Worm (Caenorhabditis elegans) whole organism, L3 larva: ENCODE measurements around the gene strm-1.
"Not testable (repeated sequence)": the region's sequence is repeated elsewhere in the genome, so short reads cannot be mapped to it uniquely, and the experiment has no call there.

Experiments
- ZK546.5 ChIP-seq: sonication (generic microtip); optimal IDR thresholded peaks from 2 replicates; lab custom pipeline; 2017; ENCODE audit warnings: missing biosample characterization, missing genetic modification characterization
- ama-1 ChIP-seq: fragments of 150-350 bp; optimal IDR thresholded peaks from 2 replicates; lab custom pipeline; 2018
- ceh-28 ChIP-seq: fragments of 150-350 bp; optimal IDR thresholded peaks from 2 replicates; lab custom pipeline; 2014; ENCODE audit warnings: missing biosample characterization, missing genetic modification reagents, missing genetic modification characterization
- ceh-82 ChIP-seq: fragments of 150-350 bp; optimal IDR thresholded peaks from 2 replicates; lab custom pipeline; 2014; ENCODE audit warnings: missing biosample characterization, missing genetic modification characterization
- ceh-9 ChIP-seq: sonication (generic microtip); optimal IDR thresholded peaks from 2 replicates; lab custom pipeline; 2018; ENCODE audit warnings: missing biosample characterization, missing genetic modification characterization
- daf-12 ChIP-seq: fragments of 150-350 bp; optimal IDR thresholded peaks from 2 replicates; lab custom pipeline; 2014; ENCODE audit warnings: missing biosample characterization, missing genetic modification reagents, missing genetic modification characterization
- egl-27 ChIP-seq: sonication (generic microtip); optimal IDR thresholded peaks from 4 replicates; lab custom pipeline; 2017; ENCODE audit warnings: missing biosample characterization, missing genetic modification reagents, missing genetic modification characterization
- egl-5 ChIP-seq: fragments of 150-350 bp; optimal IDR thresholded peaks from 2 replicates; lab custom pipeline; 2017; ENCODE audit warnings: missing biosample characterization, missing genetic modification reagents, missing genetic modification characterization, inconsistent platforms
- elt-2 ChIP-seq: sonication (generic microtip); optimal IDR thresholded peaks from 2 replicates; lab custom pipeline; 2016; ENCODE audit warnings: missing genetic modification reagents, mild to moderate bottlenecking, missing genetic modification characterization, missing compliant biosample characterization
- elt-3 ChIP-seq, 3 experiments: fragments of 150-350 bp in 1 of 3; sonication (generic microtip) in 2 of 3; optimal IDR thresholded peaks; 2 replicates in 2 of 3; 4 replicates in 1 of 3; lab custom pipeline; 2014 to 2017; ENCODE audit warnings: missing biosample characterization in 3 of 3, missing genetic modification characterization in 3 of 3
- eor-1 ChIP-seq, 2 experiments: fragments of 150-350 bp; optimal IDR thresholded peaks; 2 replicates each; lab custom pipeline; 2014 to 2018; ENCODE audit warnings: missing biosample characterization in 2 of 2, missing genetic modification characterization in 2 of 2
- fkh-10 ChIP-seq: sonication (generic microtip); optimal IDR thresholded peaks from 2 replicates; lab custom pipeline; 2017; ENCODE audit warnings: missing biosample characterization, missing genetic modification reagents, missing genetic modification characterization
- hmg-11 ChIP-seq: sonication (generic microtip); optimal IDR thresholded peaks from 2 replicates; lab custom pipeline; 2016; ENCODE audit warnings: missing genetic modification characterization, missing compliant biosample characterization
- jun-1 ChIP-seq: fragments of 150-350 bp; optimal IDR thresholded peaks from 2 replicates; lab custom pipeline; 2014; ENCODE audit warnings: missing biosample characterization, missing genetic modification reagents, missing genetic modification characterization
- mdl-1 ChIP-seq: fragments of 150-350 bp; optimal IDR thresholded peaks from 2 replicates; lab custom pipeline; 2014; ENCODE audit warnings: missing biosample characterization, missing genetic modification characterization
- mml-1 ChIP-seq: fragments of 150-350 bp; sonication (generic microtip); optimal IDR thresholded peaks from 3 replicates; lab custom pipeline; 2014; ENCODE audit warnings: missing biosample characterization, missing genetic modification characterization
- nfya-1 ChIP-seq: sonication (generic microtip); optimal IDR thresholded peaks from 2 replicates; lab custom pipeline; 2017; ENCODE audit warnings: missing genetic modification characterization, mild to moderate bottlenecking, missing compliant biosample characterization, antibody characterized with exemption, moderate library complexity; ENCODE audit not compliant: insufficient read depth
- nhr-12 ChIP-seq: fragments of 150-350 bp; optimal IDR thresholded peaks from 2 replicates; lab custom pipeline; 2014; ENCODE audit warnings: missing biosample characterization, missing genetic modification characterization
- nhr-23 ChIP-seq: fragments of 150-350 bp; optimal IDR thresholded peaks from 2 replicates; lab custom pipeline; 2014; ENCODE audit warnings: missing biosample characterization, missing genetic modification reagents, missing genetic modification characterization
- nhr-67 ChIP-seq: fragments of 150-350 bp; optimal IDR thresholded peaks from 2 replicates; lab custom pipeline; 2014; ENCODE audit warnings: missing biosample characterization, missing genetic modification characterization
- nhr-76 ChIP-seq: fragments of 150-350 bp; sonication (generic microtip); optimal IDR thresholded peaks from 5 replicates; lab custom pipeline; 2014; ENCODE audit warnings: missing biosample characterization, missing genetic modification characterization
- pha-4 ChIP-seq: fragments of 150-350 bp; optimal IDR thresholded peaks from 2 replicates; lab custom pipeline; 2014; ENCODE audit warnings: missing biosample characterization, missing genetic modification reagents, missing genetic modification characterization
- pqm-1 ChIP-seq: fragments of 150-350 bp; optimal IDR thresholded peaks from 2 replicates; lab custom pipeline; 2017; ENCODE audit warnings: missing biosample characterization, missing genetic modification characterization, inconsistent platforms
- sea-2 ChIP-seq: fragments of 150-350 bp; sonication (generic microtip); optimal IDR thresholded peaks from 4 replicates; lab custom pipeline; 2014; ENCODE audit warnings: missing biosample characterization, missing genetic modification reagents, missing genetic modification characterization
- skn-1 ChIP-seq: fragments of 150-350 bp; optimal IDR thresholded peaks from 2 replicates; lab custom pipeline; 2014; ENCODE audit warnings: missing biosample characterization, missing genetic modification characterization
- snpc-4 ChIP-seq: fragments of 150-350 bp; optimal IDR thresholded peaks from 2 replicates; lab custom pipeline; 2014; ENCODE audit warnings: missing biosample characterization, missing genetic modification characterization
- tbx-2 ChIP-seq: sonication (generic microtip); optimal IDR thresholded peaks from 2 replicates; lab custom pipeline; 2016; ENCODE audit warnings: mild to moderate bottlenecking, missing genetic modification characterization, missing compliant biosample characterization
- unc-39 ChIP-seq: sonication (generic microtip); optimal IDR thresholded peaks from 4 replicates; lab custom pipeline; 2017; ENCODE audit warnings: missing biosample characterization, missing genetic modification characterization
- unc-62 ChIP-seq: fragments of 150-350 bp; sonication (generic microtip); optimal IDR thresholded peaks from 4 replicates; lab custom pipeline; 2014; ENCODE audit warnings: missing biosample characterization, missing genetic modification reagents, missing genetic modification characterization
- zag-1 ChIP-seq: fragments of 150-350 bp; optimal IDR thresholded peaks from 2 replicates; lab custom pipeline; 2014; ENCODE audit warnings: missing biosample characterization, missing genetic modification characterization
- ztf-4 ChIP-seq: fragments of 150-350 bp; optimal IDR thresholded peaks from 2 replicates; lab custom pipeline; 2014; ENCODE audit warnings: missing biosample characterization, missing genetic modification characterization

The strm-1 gene

DNA sequence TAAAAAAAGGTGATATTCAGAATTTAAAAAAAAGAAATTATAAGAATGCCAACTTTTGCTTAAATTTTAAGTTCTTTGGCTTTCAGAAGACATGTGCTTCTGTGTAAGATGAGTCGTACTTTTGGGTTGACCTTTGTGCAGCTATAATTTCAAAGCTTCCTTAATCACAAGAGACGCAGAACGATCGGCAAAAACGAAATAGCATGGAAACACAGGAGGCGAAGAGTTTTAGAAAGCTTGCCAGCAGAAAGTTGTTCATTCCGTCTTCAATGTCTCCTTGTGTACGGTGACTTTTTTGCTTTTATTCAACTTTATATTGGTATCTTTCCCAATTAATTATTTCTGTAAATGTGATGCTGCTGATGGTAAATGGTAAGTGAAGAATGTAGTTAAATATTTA lies 31.1 kb downstream of the strm-1 start:
- TF ChIP-seq nhr-23 (no peak), elt-3 (tag; optimal IDR thresholded peaks at IDR 0.05; lab: Kevin White, UChicago) (no peak), unc-62 (GFP tag; lab: Kevin White, UChicago) (no peak), ceh-28 (tag; lab: Kevin White, UChicago) (no peak), unc-39 (no peak)

ce11 chrIII:2435373-2435772 lies 33.5 kb downstream of the strm-1 start, which contains the start of gene W04B5.6:
W04B5.6 (minus strand) TSS chrIII:2435473.
- TF ChIP-seq ceh-82; snpc-4 (tag; lab: Kevin White, UChicago); nhr-12 (tag; lab: Kevin White, UChicago): not testable (repeated sequence)

ce11 chrIII:2435805-2436204 lies 33.9 kb downstream of the strm-1 start, which contains the start of gene E02H9.6:
E02H9.6 (plus strand) TSS chrIII:2436105.
- TF ChIP-seq egl-5 (tag; lab: Kevin White, UChicago); nfya-1; nhr-76 (tag; lab: Kevin White, UChicago): not testable (repeated sequence)
- TF ChIP-seq, all 47 proteins: peak for 0; not testable (repeated sequence) for 47

- TF ChIP-seq tbx-2 (tag; lab: Kevin White, UChicago), result no peak
- TF ChIP-seq ZK546.5 (tag; lab: Kevin White, UChicago), result no peak
- no peak for TF ChIP-seq ceh-9 (tag; lab: Kevin White, UChicago)
- TF ChIP-seq ama-1, result no peak
- no peak for TF ChIP-seq ceh-82
- no peak for TF ChIP-seq mml-1 (tag; lab: Kevin White, UChicago)
- TF ChIP-seq nhr-76 (tag; lab: Kevin White, UChicago), result no peak
- TF ChIP-seq mdl-1 (tag; lab: Kevin White, UChicago), result no peak
- no peak for TF ChIP-seq nhr-12 (tag; lab: Kevin White, UChicago)
- TF ChIP-seq fkh-10 (GFP tag; lab: Kevin White, UChicago), result no peak
- no peak for TF ChIP-seq zag-1 (tag; lab: Kevin White, UChicago)
- no peak for TF ChIP-seq ztf-4 (tag; lab: Kevin White, UChicago)
- no peak for TF ChIP-seq daf-12 (tag; lab: Kevin White, UChicago)
- TF ChIP-seq nhr-67, result no peak
- no peak for TF ChIP-seq skn-1 (tag; lab: Kevin White, UChicago)
- TF ChIP-seq elt-3 (tag; optimal IDR thresholded peaks at IDR 0.05; lab: Kevin White, UChicago), result no peak
- TF ChIP-seq, all 47 proteins: peak for 0
Measured at ce11 chrIII:2438543-2438942, 36.7 kb downstream of the strm-1 start, which contains the start of gene E02H9.13. E02H9.13 (minus strand) TSS chrIII:2438741.

- TF ChIP-seq ZK546.5 (tag; lab: Kevin White, UChicago), result no peak
- TF ChIP-seq elt-2 (tag; lab: Kevin White, UChicago), result peak; percentile 30
- TF ChIP-seq mdl-1 (tag; lab: Kevin White, UChicago), result no peak
- TF ChIP-seq nhr-12 (tag; lab: Kevin White, UChicago), result no peak
- TF ChIP-seq eor-1 (tag; optimal IDR thresholded peaks at IDR 0.05; lab: Kevin White, UChicago), result no peak
Measured at ce11 chrIII:2445574-2446259, 43.8 kb downstream of the strm-1 start, which contains the start of the genes E02H9.7 and klo-2. E02H9.7 (minus strand) TSS chrIII:2445674. klo-2 (plus strand) TSS chrIII:2446209.

- peak; percentile 97 for TF ChIP-seq pqm-1 (tag; lab: Kevin White, UChicago)
- no peak for TF ChIP-seq egl-27
- peak; percentile 82 for TF ChIP-seq elt-2 (tag; lab: Kevin White, UChicago)
- TF ChIP-seq hmg-11, result no peak
- TF ChIP-seq ZK546.5 (tag; lab: Kevin White, UChicago), result no peak
- TF ChIP-seq sea-2, result no peak
- TF ChIP-seq pha-4 (tag; lab: Kevin White, UChicago), result peak; percentile 39
- TF ChIP-seq jun-1 (tag; lab: Kevin White, UChicago), result peak; percentile 21
- TF ChIP-seq snpc-4 (tag; lab: Kevin White, UChicago), result no peak
Measured at ce11 chrIII:2454757-2455306, 53.0 kb downstream of the strm-1 start, which contains the start of gene nhr-121. nhr-121 (minus strand) TSS chrIII:2454807.
